Fruit fly (Drosophila melanogaster) whole organism, prepupa: ENCODE measurements around the gene RpS14a.

Experiments
- Blimp-1 ChIP-seq: fragments of 200-800 bp; sonication (Bioruptor generic); optimal IDR thresholded peaks from 3 replicates; lab custom pipeline; 2017; ENCODE audit warnings: missing biosample characterization, missing genetic modification characterization, mild to moderate bottlenecking, moderate library complexity, missing genetic modification reagents
- CG6163 ChIP-seq: fragments of 200-800 bp; sonication (Bioruptor generic); IDR thresholded peaks from 3 replicates; pipeline ENCODE4 v1.3.6; 2022; ENCODE audit warnings: missing biosample characterization, missing genetic modification characterization
- Hr39 ChIP-seq: fragments of 200-800 bp; sonication (Bioruptor generic); optimal IDR thresholded peaks from 2 replicates; lab custom pipeline; 2016; ENCODE audit warnings: missing biosample characterization, missing genetic modification characterization
- eg ChIP-seq: fragments of 200-800 bp; sonication (Bioruptor generic); IDR thresholded peaks from 3 replicates; pipeline ENCODE4 v1.3.6; 2022; ENCODE audit warnings: missing biosample characterization, missing genetic modification characterization

dm6 chrX:7970396-7970795 lies 36.9 kb downstream of the RpS14a start:
- peak; percentile 71 for TF ChIP-seq CG6163 (GFP tag; lab: Robert Waterston, UW)
- peak; percentile 22 for TF ChIP-seq Blimp-1 (GFP tag; lab: Kevin White, UChicago)
- peak; percentile 82 for TF ChIP-seq Hr39 (GFP tag; lab: Kevin White, UChicago)
- peak; percentile 67 for TF ChIP-seq eg
